Worm (Caenorhabditis elegans): ENCODE results near the gene cri-2.

- no peak for TF ChIP-seq med-1 (GFP tag; optimal IDR thresholded peaks at IDR 0.05; ENCODE audit: insufficient read depth)
- TF ChIP-seq ref-1 (GFP tag; conservative IDR thresholded peaks at IDR 0.05): no peak
- TF ChIP-seq tab-1 (GFP tag; IDR thresholded peaks at IDR 0.05): no peak
- no peak for TF ChIP-seq ztf-23 (GFP tag; IDR thresholded peaks at IDR 0.05)
- TF ChIP-seq flt-1 (GFP tag; IDR thresholded peaks at IDR 0.05): no peak
Measured at ce11 chrV:8171688-8172087, 29.9 kb upstream of the cri-2 start.

Data from whole organism, midembryonic.